Worm (Caenorhabditis elegans): ENCODE data around the gene flp-19.

The flp-19 gene

DNA sequence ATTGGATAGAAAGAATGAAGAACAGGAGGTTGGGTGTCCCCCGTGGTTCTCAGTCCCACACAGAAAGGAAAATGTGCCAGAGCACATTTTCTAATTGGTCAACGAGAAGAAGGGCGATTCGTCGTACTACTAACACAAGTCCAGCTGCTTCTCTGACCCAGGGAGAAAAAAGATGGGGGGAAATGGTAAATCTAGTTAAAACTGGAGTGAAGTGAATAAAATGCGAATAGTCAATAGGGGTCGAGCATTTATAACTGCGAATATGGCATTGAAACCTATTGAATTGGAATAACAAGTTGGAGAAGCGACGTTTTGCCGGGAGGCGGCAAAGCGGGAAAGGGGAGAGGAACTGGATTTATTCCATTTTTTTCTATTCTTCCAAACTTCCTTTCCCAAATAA, 18.1 kb downstream of the flp-19 start:
- TF ChIP-seq tbx-2 (tag; optimal IDR thresholded peaks at IDR 0.05) (no peak), ztf-4 (tag; optimal IDR thresholded peaks at IDR 0.05) (no peak), mml-1 (tag; optimal IDR thresholded peaks at IDR 0.05) (no peak), pqm-1 (tag; optimal IDR thresholded peaks at IDR 0.05) (no peak), fkh-10 (GFP tag; optimal IDR thresholded peaks at IDR 0.05) (no peak), lin-15B (tag; optimal IDR thresholded peaks at IDR 0.05) (no peak), nhr-12 (tag; optimal IDR thresholded peaks at IDR 0.05) (no peak), elt-2 (tag; optimal IDR thresholded peaks at IDR 0.05) (no peak), ceh-16 (tag; optimal IDR thresholded peaks at IDR 0.05) (no peak), aly-2 (tag; optimal IDR thresholded peaks at IDR 0.05) (no peak), zag-1 (tag; optimal IDR thresholded peaks at IDR 0.05) (no peak), ceh-82 (tag; optimal IDR thresholded peaks at IDR 0.05) (no peak), unc-62 (GFP tag; optimal IDR thresholded peaks at IDR 0.05) (no peak)

ce11 chrX:10623119-10623518, 18.6 kb downstream of the flp-19 start:
- TF ChIP-seq nhr-23 (tag; optimal IDR thresholded peaks at IDR 0.05) (peak; percentile 44), nhr-11 (tag; optimal IDR thresholded peaks at IDR 0.05) (no peak), elt-2 (tag; optimal IDR thresholded peaks at IDR 0.05) (no peak), nfya-1 (tag; optimal IDR thresholded peaks at IDR 0.05; ENCODE audit: insufficient read depth) (peak; percentile 18), lin-15B (tag; optimal IDR thresholded peaks at IDR 0.05) (no peak), nhr-25 (tag; optimal IDR thresholded peaks at IDR 0.05) (no peak), fkh-2 (tag; optimal IDR thresholded peaks at IDR 0.05) (no peak), egl-5 (tag; optimal IDR thresholded peaks at IDR 0.05) (no peak), hmg-11 (tag; optimal IDR thresholded peaks at IDR 0.05) (peak; percentile 46), nhr-76 (tag; optimal IDR thresholded peaks at IDR 0.05) (no peak), fos-1 (tag; optimal IDR thresholded peaks at IDR 0.05) (no peak), zag-1 (tag; optimal IDR thresholded peaks at IDR 0.05) (no peak), ztf-4 (tag; optimal IDR thresholded peaks at IDR 0.05) (no peak), mdl-1 (tag; optimal IDR thresholded peaks at IDR 0.05) (no peak)

ce11 chrX:10624157-10624623, 19.7 kb downstream of the flp-19 start, which contains the start of gene abl-1:
Gene abl-1 (minus strand): TSS chrX:10624207.
- no peak for TF ChIP-seq mml-1 (tag; optimal IDR thresholded peaks at IDR 0.05)
- peak; percentile 19 for TF ChIP-seq hmg-11 (tag; optimal IDR thresholded peaks at IDR 0.05)
- no peak for TF ChIP-seq egl-27 (tag; optimal IDR thresholded peaks at IDR 0.05)
- no peak for TF ChIP-seq skn-1 (tag; optimal IDR thresholded peaks at IDR 0.05)
- TF ChIP-seq aly-2 (tag; optimal IDR thresholded peaks at IDR 0.05), result no peak
- TF ChIP-seq R02D3.7 (tag; optimal IDR thresholded peaks at IDR 0.05), result no peak
- TF ChIP-seq nhr-76 (tag; optimal IDR thresholded peaks at IDR 0.05), result no peak
- no peak for TF ChIP-seq ceh-28 (tag; optimal IDR thresholded peaks at IDR 0.05)
- no peak for TF ChIP-seq ceh-82 (tag; optimal IDR thresholded peaks at IDR 0.05)
- no peak for TF ChIP-seq pqm-1 (tag; optimal IDR thresholded peaks at IDR 0.05)
- no peak for TF ChIP-seq ama-1 (optimal IDR thresholded peaks at IDR 0.05)
- no peak for TF ChIP-seq tbx-2 (tag; optimal IDR thresholded peaks at IDR 0.05)
- peak; percentile 36 for TF ChIP-seq nfya-1 (tag; optimal IDR thresholded peaks at IDR 0.05; ENCODE audit: insufficient read depth)
- TF ChIP-seq nhr-12 (tag; optimal IDR thresholded peaks at IDR 0.05), result no peak
- no peak for TF ChIP-seq ceh-9 (tag; optimal IDR thresholded peaks at IDR 0.05)
- no peak for TF ChIP-seq ztf-11 (tag; optimal IDR thresholded peaks at IDR 0.05)
- TF ChIP-seq nhr-77 (tag; optimal IDR thresholded peaks at IDR 0.05), result no peak
- TF ChIP-seq nhr-237 (tag; optimal IDR thresholded peaks at IDR 0.05), result no peak
- TF ChIP-seq daf-12 (tag; optimal IDR thresholded peaks at IDR 0.05), result no peak
- TF ChIP-seq lin-39 (tag; optimal IDR thresholded peaks at IDR 0.05), result peak; percentile 9
- no peak for TF ChIP-seq unc-62 (GFP tag; optimal IDR thresholded peaks at IDR 0.05)
- peak; percentile 17 for TF ChIP-seq nhr-23 (tag; optimal IDR thresholded peaks at IDR 0.05)
- no peak for TF ChIP-seq mdl-1 (tag; optimal IDR thresholded peaks at IDR 0.05)
- TF ChIP-seq fkh-10 (GFP tag; optimal IDR thresholded peaks at IDR 0.05), result no peak
- no peak for TF ChIP-seq nhr-28 (tag; optimal IDR thresholded peaks at IDR 0.05)
- no peak for TF ChIP-seq jun-1 (tag; optimal IDR thresholded peaks at IDR 0.05)
- peak; percentile 63 for TF ChIP-seq pha-4 (tag; optimal IDR thresholded peaks at IDR 0.05)
- no peak for TF ChIP-seq ztf-4 (tag; optimal IDR thresholded peaks at IDR 0.05)
- TF ChIP-seq snpc-4 (tag; optimal IDR thresholded peaks at IDR 0.05), result no peak
- TF ChIP-seq egl-5 (tag; optimal IDR thresholded peaks at IDR 0.05), result no peak
- no peak for TF ChIP-seq elt-3 (tag; optimal IDR thresholded peaks at IDR 0.05)
- TF ChIP-seq nhr-25 (tag; optimal IDR thresholded peaks at IDR 0.05), result peak; percentile 45
- TF ChIP-seq lin-15B (tag; optimal IDR thresholded peaks at IDR 0.05), result no peak
